Worm (Caenorhabditis elegans): ENCODE measurements around the gene sru-18.

DNA sequence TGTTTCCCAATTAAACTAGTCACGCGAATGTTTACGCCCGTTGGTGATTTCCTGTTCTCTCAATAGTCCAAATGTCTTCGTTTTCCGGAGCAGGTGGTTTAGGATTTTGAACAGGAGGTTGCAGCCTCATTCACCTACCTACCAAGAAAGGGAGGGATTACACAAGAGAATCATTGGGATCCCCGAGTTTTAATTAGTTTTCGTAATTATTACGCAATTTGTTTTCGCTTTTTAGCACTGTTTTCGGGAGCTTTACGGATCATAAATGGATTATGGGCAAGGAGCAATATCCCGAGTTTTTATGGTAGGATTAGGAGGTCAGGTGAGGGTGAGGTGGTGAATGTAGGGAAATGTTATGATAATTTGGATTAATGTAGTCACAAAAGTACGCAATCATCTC is 43.8 kb downstream of the sru-18 start:
- TF ChIP-seq snpc-3.4 (tag; optimal IDR thresholded peaks at IDR 0.05) (no peak), D2030.7 (GFP tag; IDR thresholded peaks at IDR 0.05) (no peak), ama-1 (optimal IDR thresholded peaks at IDR 0.05) (no peak), ama-1 (GFP tag; optimal IDR thresholded peaks at IDR 0.05) (no peak), aptf-3 (GFP tag; IDR thresholded peaks at IDR 0.05) (no peak), die-1 (tag; optimal IDR thresholded peaks at IDR 0.05) (no peak), unc-62 (GFP tag; optimal IDR thresholded peaks at IDR 0.05) (no peak), ztf-18 (tag; optimal IDR thresholded peaks at IDR 0.05) (no peak)
